Fruit fly (Drosophila melanogaster) whole organism, adult: ENCODE results near the gene CG17751.

Source experiments
- CG7045 ChIP-seq: fragments of 200-800 bp; sonication (Bioruptor generic); optimal IDR thresholded peaks from 2 replicates; lab custom pipeline; 2017; ENCODE audit warnings: missing biosample characterization, mild to moderate bottlenecking, missing genetic modification characterization
- Clk ChIP-seq: fragments of 200-800 bp; sonication (Bioruptor generic); optimal IDR thresholded peaks from 2 replicates; lab custom pipeline; 2017; ENCODE audit warnings: missing biosample characterization, missing genetic modification characterization
- Crg-1 ChIP-seq: fragments of 200-800 bp; sonication (Bioruptor generic); optimal IDR thresholded peaks from 2 replicates; lab custom pipeline; 2016; ENCODE audit warnings: missing biosample characterization, missing genetic modification characterization
- Mnt ChIP-seq: fragments of 200-800 bp; sonication (Bioruptor generic); optimal IDR thresholded peaks from 2 replicates; lab custom pipeline; 2016; ENCODE audit warnings: missing biosample characterization, mild to moderate bottlenecking, missing genetic modification characterization
- cnc ChIP-seq, 2 experiments: fragments of >200 bp; optimal IDR thresholded peaks; 2 replicates each; lab custom pipeline; 2017

DNA sequence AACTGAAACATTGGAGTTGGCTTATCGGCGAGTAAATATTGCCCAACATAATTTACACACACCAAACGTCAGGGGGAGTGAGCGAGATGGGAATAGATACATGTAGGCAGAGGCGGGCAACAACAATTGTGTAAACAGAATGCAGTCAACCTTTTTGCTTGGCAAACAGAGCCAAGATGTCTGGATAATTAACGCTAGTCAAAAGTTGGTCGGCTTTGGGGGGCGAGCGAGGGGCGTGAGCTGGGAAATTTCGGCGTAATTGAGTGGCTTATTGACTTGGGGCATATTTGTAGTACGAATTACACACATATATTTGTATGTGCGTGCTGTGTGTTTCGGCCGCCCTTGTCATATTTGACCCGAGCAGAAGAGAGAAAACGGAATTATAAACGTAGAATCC, 22.2 kb upstream of the CG17751 start:
- no peak for TF ChIP-seq cnc (optimal IDR thresholded peaks at IDR 0.05; lab: Kevin White, UChicago)
- no peak for TF ChIP-seq Crg-1 (GFP tag; lab: Kevin White, UChicago)
- TF ChIP-seq CG7045 (GFP tag; lab: Kevin White, UChicago) = no peak
- TF ChIP-seq Clk (GFP tag; lab: Kevin White, UChicago) = no peak
- no peak for TF ChIP-seq Mnt (GFP tag; lab: Kevin White, UChicago)
